Worm (Caenorhabditis elegans) whole organism, L4/young adult: ENCODE measurements around the gene algn-9.

ENCODE experiments used
- W03F9.2 ChIP-seq: fragments of 150-350 bp; optimal IDR thresholded peaks from 2 replicates; lab custom pipeline; 2014; ENCODE audit warnings: missing biosample characterization, missing genetic modification characterization
- dao-5 ChIP-seq: sonication (generic microtip); optimal IDR thresholded peaks from 2 replicates; lab custom pipeline; 2016; ENCODE audit warnings: missing genotype, missing genetic modification characterization, moderate library complexity, missing compliant biosample characterization
- him-1 ChIP-seq: sonication (generic microtip); optimal IDR thresholded peaks from 2 replicates; lab custom pipeline; 2016; ENCODE audit warnings: missing genotype, missing genetic modification reagents, missing genetic modification characterization, missing compliant biosample characterization

The algn-9 gene

ce11 chrII:10592452-10592851 lies 8.3 kb downstream of the algn-9 start, which contains the start of gene crn-5:
Gene crn-5, plus strand, starts transcription at chrII:10592752.
- TF ChIP-seq him-1 (tag; lab: Kevin White, UChicago) (no peak), W03F9.2 (tag; lab: Kevin White, UChicago) (no peak), dao-5 (no peak)

- no peak for TF ChIP-seq him-1 (tag; lab: Kevin White, UChicago)
- TF ChIP-seq dao-5 = no peak
- no peak for TF ChIP-seq W03F9.2 (tag; lab: Kevin White, UChicago)
Measured at ce11 chrII:10594312-10594711, 10.2 kb downstream of the algn-9 start.

ce11 chrII:10594758-10595157 lies 10.6 kb downstream of the algn-9 start, which contains the start of gene C14A4.6:
Gene C14A4.6, minus strand, starts transcription at chrII:10594776.
- TF ChIP-seq W03F9.2 (tag; lab: Kevin White, UChicago) = no peak
- TF ChIP-seq him-1 (tag; lab: Kevin White, UChicago) = no peak
- no peak for TF ChIP-seq dao-5

ce11 chrII:10596462-10596861 lies 12.3 kb downstream of the algn-9 start, which contains the start of gene C14A4.7:
Gene C14A4.7, minus strand, starts transcription at chrII:10596562.
- TF ChIP-seq W03F9.2 (tag; lab: Kevin White, UChicago) = no peak
- TF ChIP-seq dao-5 = no peak
- TF ChIP-seq him-1 (tag; lab: Kevin White, UChicago) = no peak

- TF ChIP-seq dao-5 = no peak
- no peak for TF ChIP-seq W03F9.2 (tag; lab: Kevin White, UChicago)
- no peak for TF ChIP-seq him-1 (tag; lab: Kevin White, UChicago)
Measured at ce11 chrII:10598039-10598438, 13.9 kb downstream of the algn-9 start, which contains the start of gene C14A4.8. Gene C14A4.8, minus strand, starts transcription at chrII:10598139.

ce11 chrII:10598970-10599369 lies 14.8 kb downstream of the algn-9 start, which contains the start of gene C14A4.9:
Gene C14A4.9, plus strand, starts transcription at chrII:10599337.
- TF ChIP-seq W03F9.2 (tag; lab: Kevin White, UChicago) (no peak), dao-5 (no peak), him-1 (tag; lab: Kevin White, UChicago) (no peak)

ce11 chrII:10602184-10602583 lies 18.0 kb downstream of the algn-9 start, which contains the start of gene srv-2:
Gene srv-2, minus strand, starts transcription at chrII:10602284.
- TF ChIP-seq him-1 (tag; lab: Kevin White, UChicago) = no peak
- TF ChIP-seq W03F9.2 (tag; lab: Kevin White, UChicago) = no peak
- no peak for TF ChIP-seq dao-5

- no peak for TF ChIP-seq dao-5
- no peak for TF ChIP-seq W03F9.2 (tag; lab: Kevin White, UChicago)
- TF ChIP-seq him-1 (tag; lab: Kevin White, UChicago) = no peak
Measured at ce11 chrII:10603560-10603959, 19.4 kb downstream of the algn-9 start.

ce11 chrII:10605512-10605911 lies 21.4 kb downstream of the algn-9 start, which contains the start of gene taf-13:
Gene taf-13, minus strand, starts transcription at chrII:10605612.
- TF ChIP-seq dao-5 (no peak), him-1 (tag; lab: Kevin White, UChicago) (no peak), W03F9.2 (tag; lab: Kevin White, UChicago) (no peak)

- TF ChIP-seq him-1 (tag; lab: Kevin White, UChicago) (no peak), dao-5 (no peak), W03F9.2 (tag; lab: Kevin White, UChicago) (no peak)
Measured at ce11 chrII:10607238-10607961, 23.3 kb downstream of the algn-9 start, which contains the start of gene ccm-3. Gene ccm-3, minus strand, starts transcription at chrII:10607275.

- TF ChIP-seq W03F9.2 (tag; lab: Kevin White, UChicago) (no peak), dao-5 (no peak), him-1 (tag; lab: Kevin White, UChicago) (no peak)
Measured at ce11 chrII:10608821-10609220, 24.7 kb downstream of the algn-9 start.

- TF ChIP-seq him-1 (tag; lab: Kevin White, UChicago) (no peak), W03F9.2 (tag; lab: Kevin White, UChicago) (no peak), dao-5 (no peak)
Measured at ce11 chrII:10612743-10613142, 28.6 kb downstream of the algn-9 start, which contains the start of gene C14A4.12. Gene C14A4.12, plus strand, starts transcription at chrII:10613043.

- no peak for TF ChIP-seq him-1 (tag; lab: Kevin White, UChicago)
- no peak for TF ChIP-seq W03F9.2 (tag; lab: Kevin White, UChicago)
- TF ChIP-seq dao-5 = no peak
Measured at ce11 chrII:10618157-10618556, 34.0 kb downstream of the algn-9 start, which contains the start of gene C14A4.13. Gene C14A4.13, plus strand, starts transcription at chrII:10618457.

- TF ChIP-seq W03F9.2 (tag; lab: Kevin White, UChicago) (no peak), him-1 (tag; lab: Kevin White, UChicago) (no peak), dao-5 (no peak)
Measured at ce11 chrII:10621965-10622364, 37.8 kb downstream of the algn-9 start, which contains the start of gene cutl-9. Gene cutl-9, plus strand, starts transcription at chrII:10622265.
